Worm (Caenorhabditis elegans) whole organism, L4 larva: Measurements from ENCODE around the gene lbp-9.
A peak's percentile ranks its signal among the peaks of the same experiment; 100 is the strongest.

Experiments
- D1046.2 ChIP-seq: fragments of 200-800 bp; sonication (Bioruptor generic); IDR thresholded peaks from 2 replicates; pipeline ENCODE4 v1.3.6; 2022; ENCODE audit warnings: missing genetic modification characterization, missing compliant biosample characterization
- F10B5.3 ChIP-seq: sonication (generic microtip); optimal IDR thresholded peaks from 2 replicates; lab custom pipeline; 2016; ENCODE audit warnings: mild to moderate bottlenecking, missing genetic modification characterization, missing compliant biosample characterization
- F26F4.8 ChIP-seq: fragments of 200-800 bp; sonication (Bioruptor generic); conservative IDR thresholded peaks from 2 replicates; pipeline ENCODE4 v1.3.6; 2022; ENCODE audit warnings: missing genetic modification characterization, missing compliant biosample characterization
- F49E8.2 ChIP-seq: sonication (generic microtip); optimal IDR thresholded peaks from 2 replicates; lab custom pipeline; 2016; ENCODE audit warnings: missing compliant biosample characterization, mild to moderate bottlenecking, missing genetic modification characterization, borderline replicate concordance
- R02D3.7 ChIP-seq: fragments of 150-350 bp; sonication (generic microtip); optimal IDR thresholded peaks from 3 replicates; lab custom pipeline; 2014; ENCODE audit warnings: missing biosample characterization, missing genetic modification characterization
- T20F7.1 ChIP-seq: fragments of 200-800 bp; sonication (Bioruptor generic); optimal IDR thresholded peaks from 2 replicates; lab custom pipeline; 2018; ENCODE audit warnings: mild to moderate bottlenecking, missing genetic modification characterization, missing compliant biosample characterization
- Y105C5A.15 ChIP-seq: fragments of 200-800 bp; sonication (Bioruptor generic); IDR thresholded peaks from 2 replicates; pipeline ENCODE4 v1.3.6; 2022; ENCODE audit warnings: missing genetic modification characterization, missing compliant biosample characterization
- Y75B8A.6 ChIP-seq: fragments of 200-800 bp; sonication (Bioruptor generic); IDR thresholded peaks from 2 replicates; pipeline ENCODE4 v1.3.6; 2022; ENCODE audit warnings: missing genetic modification reagents, missing genetic modification characterization, missing compliant biosample characterization
- aha-1 ChIP-seq: fragments of 150-350 bp; peaks from one replicate; lab custom pipeline; 2014; ENCODE audit warnings: missing biosample characterization, missing genetic modification characterization
- aly-2 ChIP-seq: sonication (generic microtip); optimal IDR thresholded peaks from 2 replicates; lab custom pipeline; 2018; ENCODE audit warnings: missing biosample characterization, missing genetic modification characterization
- ceh-28 ChIP-seq: fragments of 150-350 bp; optimal IDR thresholded peaks from 2 replicates; lab custom pipeline; 2014; ENCODE audit warnings: missing biosample characterization, missing genetic modification reagents, missing genetic modification characterization
- ceh-44 ChIP-seq: fragments of 200-800 bp; sonication (Bioruptor generic); IDR thresholded peaks from 2 replicates; pipeline ENCODE4 v1.3.6; 2022; ENCODE audit warnings: missing genetic modification reagents, missing genetic modification characterization, missing compliant biosample characterization
- ceh-62 ChIP-seq: sonication (generic microtip); optimal IDR thresholded peaks from 2 replicates; lab custom pipeline; 2017; ENCODE audit warnings: missing biosample characterization, missing genetic modification characterization
- ceh-82 ChIP-seq: sonication (generic microtip); optimal IDR thresholded peaks from 2 replicates; lab custom pipeline; 2017; ENCODE audit warnings: missing biosample characterization, missing genetic modification characterization
- ces-1 ChIP-seq: fragments of 150-350 bp; sonication (generic microtip); optimal IDR thresholded peaks from 4 replicates; lab custom pipeline; 2014; ENCODE audit warnings: missing biosample characterization, missing genetic modification reagents, missing genetic modification characterization
- cey-2 ChIP-seq: sonication (generic microtip); optimal IDR thresholded peaks from 3 replicates; lab custom pipeline; 2017; ENCODE audit warnings: missing genetic modification characterization, mild to moderate bottlenecking, missing compliant biosample characterization, antibody characterized with exemption, borderline replicate concordance; ENCODE audit not compliant: insufficient read depth
- daf-12 ChIP-seq: fragments of 150-350 bp; optimal IDR thresholded peaks from 2 replicates; lab custom pipeline; 2014; ENCODE audit warnings: missing biosample characterization, missing genetic modification reagents, missing genetic modification characterization
- daf-16 ChIP-seq, 3 experiments: sonication (generic microtip); optimal IDR thresholded peaks; 2 replicates each; lab custom pipeline; 2016 to 2017; ENCODE audit warnings: missing genetic modification characterization in 3 of 3, missing genetic modification reagents in 3 of 3, mild to moderate bottlenecking in 2 of 3, missing compliant biosample characterization in 2 of 3, missing biosample characterization in 1 of 3, moderate library complexity in 1 of 3
- dmd-8 ChIP-seq: fragments of 200-800 bp; sonication (Bioruptor generic); IDR thresholded peaks from 2 replicates; pipeline ENCODE4 v1.3.6; 2022; ENCODE audit warnings: missing genetic modification characterization, missing compliant biosample characterization
- duxl-1 ChIP-seq: sonication (generic microtip); optimal IDR thresholded peaks from 2 replicates; lab custom pipeline; 2016; ENCODE audit warnings: mild to moderate bottlenecking, missing genetic modification characterization, moderate library complexity, missing compliant biosample characterization; ENCODE audit not compliant: poor library complexity
- dve-1 ChIP-seq: sonication (generic microtip); optimal IDR thresholded peaks from 2 replicates; lab custom pipeline; 2017; ENCODE audit warnings: antibody characterized with exemption, mild to moderate bottlenecking, missing genetic modification characterization, missing compliant biosample characterization; ENCODE audit not compliant: insufficient read depth
- egl-43 ChIP-seq: fragments of 200-800 bp; sonication (Bioruptor generic); IDR thresholded peaks from 2 replicates; pipeline ENCODE4 v1.3.6; 2022; ENCODE audit warnings: missing genetic modification reagents, missing genetic modification characterization, missing compliant biosample characterization
- gei-8 ChIP-seq: fragments of 200-800 bp; sonication (Bioruptor generic); optimal IDR thresholded peaks from 2 replicates; lab custom pipeline; 2018; ENCODE audit warnings: mild to moderate bottlenecking, missing genetic modification characterization, missing compliant biosample characterization
- hlh-11 ChIP-seq: fragments of 200-800 bp; sonication (Bioruptor generic); optimal IDR thresholded peaks from 2 replicates; lab custom pipeline; 2018; ENCODE audit warnings: mild to moderate bottlenecking, missing genetic modification characterization, missing compliant biosample characterization
- lin-1 ChIP-seq: fragments of 200-800 bp; sonication (Bioruptor generic); IDR thresholded peaks from 2 replicates; pipeline ENCODE4 v1.3.6; 2022; ENCODE audit warnings: missing genetic modification reagents, missing genetic modification characterization, missing compliant biosample characterization
- lin-15B ChIP-seq: fragments of 150-350 bp; sonication (generic microtip); optimal IDR thresholded peaks from 3 replicates; lab custom pipeline; 2014; ENCODE audit warnings: missing biosample characterization, missing genetic modification characterization
- lin-29 ChIP-seq: fragments of 200-800 bp; sonication (Bioruptor generic); IDR thresholded peaks from 2 replicates; pipeline ENCODE4 v1.3.6; 2022; ENCODE audit warnings: missing genetic modification reagents, missing genetic modification characterization, missing compliant biosample characterization
- lin-38 ChIP-seq: fragments of 200-800 bp; sonication (Bioruptor generic); IDR thresholded peaks from 2 replicates; pipeline ENCODE4 v1.3.6; 2022; ENCODE audit warnings: missing genetic modification reagents, missing genetic modification characterization, missing compliant biosample characterization
- lsy-2 ChIP-seq, 2 experiments: fragments of 150-350 bp in 1 of 2; sonication (generic microtip) in 1 of 2; optimal IDR thresholded peaks; 2 replicates each; lab custom pipeline; 2014 to 2017; ENCODE audit warnings: missing biosample characterization in 2 of 2, missing genetic modification characterization in 2 of 2
- mdt-29 ChIP-seq: fragments of 200-800 bp; sonication (Bioruptor generic); IDR thresholded peaks from 2 replicates; pipeline ENCODE4 v1.3.6; 2022; ENCODE audit warnings: missing genetic modification reagents, missing genetic modification characterization, missing compliant biosample characterization
- mep-1 ChIP-seq: fragments of 150-350 bp; sonication (generic microtip); optimal IDR thresholded peaks from 3 replicates; lab custom pipeline; 2014; ENCODE audit warnings: missing biosample characterization, missing genetic modification characterization
- nhr-11 ChIP-seq: fragments of 150-350 bp; optimal IDR thresholded peaks from 2 replicates; lab custom pipeline; 2014; ENCODE audit warnings: missing biosample characterization, missing genetic modification characterization
- nhr-111 ChIP-seq: fragments of 200-800 bp; sonication (Bioruptor generic); optimal IDR thresholded peaks from 2 replicates; lab custom pipeline; 2018; ENCODE audit warnings: mild to moderate bottlenecking, missing genetic modification characterization, missing compliant biosample characterization
- nhr-237 ChIP-seq: sonication (generic microtip); optimal IDR thresholded peaks from 2 replicates; lab custom pipeline; 2017; ENCODE audit warnings: missing biosample characterization, missing genetic modification characterization
- nhr-42 ChIP-seq: fragments of 200-800 bp; sonication (Bioruptor generic); IDR thresholded peaks from 2 replicates; pipeline ENCODE4 v1.3.6; 2022; ENCODE audit warnings: missing genetic modification characterization, missing compliant biosample characterization
- nhr-6 ChIP-seq: fragments of 150-350 bp; optimal IDR thresholded peaks from 2 replicates; lab custom pipeline; 2014; ENCODE audit warnings: missing biosample characterization, missing genetic modification characterization
- nhr-77 ChIP-seq: fragments of 150-350 bp; optimal IDR thresholded peaks from 2 replicates; lab custom pipeline; 2014; ENCODE audit warnings: missing biosample characterization, missing genetic modification characterization
- php-3 ChIP-seq: fragments of 200-800 bp; sonication (Bioruptor generic); IDR thresholded peaks from 2 replicates; pipeline ENCODE4 v1.3.6; 2022; ENCODE audit warnings: missing genetic modification reagents, missing genetic modification characterization, missing compliant biosample characterization
- pqm-1 ChIP-seq: sonication (generic microtip); optimal IDR thresholded peaks from 2 replicates; lab custom pipeline; 2017; ENCODE audit warnings: missing biosample characterization, missing genetic modification characterization
- rbr-2 ChIP-seq: sonication (generic microtip); optimal IDR thresholded peaks from 2 replicates; lab custom pipeline; 2016; ENCODE audit warnings: missing genotype, missing genetic modification characterization, missing compliant biosample characterization
- saeg-2 ChIP-seq: fragments of 200-800 bp; sonication (Bioruptor generic); IDR thresholded peaks from 2 replicates; pipeline ENCODE4 v1.3.6; 2022; ENCODE audit warnings: missing genetic modification reagents, missing genetic modification characterization, missing compliant biosample characterization
- set-16 ChIP-seq: fragments of 200-800 bp; sonication (Bioruptor generic); IDR thresholded peaks from 2 replicates; pipeline ENCODE4 v1.3.6; 2022; ENCODE audit warnings: missing genetic modification reagents, missing genetic modification characterization, missing compliant biosample characterization
- unc-130 ChIP-seq: sonication (generic microtip); optimal IDR thresholded peaks from 2 replicates; lab custom pipeline; 2016; ENCODE audit warnings: missing genetic modification reagents, missing genetic modification characterization, missing compliant biosample characterization
- zag-1 ChIP-seq: fragments of 150-350 bp; optimal IDR thresholded peaks from 2 replicates; lab custom pipeline; 2014; ENCODE audit warnings: missing biosample characterization, missing genetic modification characterization
- zfp-3 ChIP-seq: fragments of 200-800 bp; sonication (Bioruptor generic); conservative IDR thresholded peaks from 2 replicates; pipeline ENCODE4 v1.3.6; 2022; ENCODE audit warnings: missing genetic modification reagents, missing genetic modification characterization, missing compliant biosample characterization
- ztf-7 ChIP-seq: fragments of 150-350 bp; optimal IDR thresholded peaks from 2 replicates; lab custom pipeline; 2014; ENCODE audit warnings: missing biosample characterization, missing genetic modification characterization

lbp-9 gene

DNA sequence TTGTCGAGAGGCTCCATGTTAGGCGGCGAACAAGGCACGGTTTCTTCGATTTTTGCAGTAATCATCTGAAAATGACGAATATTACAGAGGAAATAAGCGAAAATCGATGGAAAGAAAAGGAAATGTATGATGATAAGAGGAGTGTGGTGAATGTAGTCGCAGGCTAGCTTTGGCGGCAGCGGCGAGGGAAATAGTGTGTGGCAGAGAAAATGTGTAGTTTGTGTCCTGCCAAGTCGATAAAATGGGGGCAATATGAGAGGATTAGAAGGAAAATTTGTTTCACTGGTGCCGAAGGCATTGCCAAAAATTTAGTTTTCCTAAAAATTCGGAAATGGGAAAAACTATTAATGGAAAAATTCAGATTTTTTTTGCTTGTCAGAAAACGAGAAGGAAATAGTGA is 1.5 kb upstream of the lbp-9 start, which contains the start of gene nhr-86 (continued):
- TF ChIP-seq cey-2 (tag; lab: Kevin White, UChicago) = no peak
- no peak for TF ChIP-seq nhr-237 (tag; lab: Kevin White, UChicago)
- no peak for TF ChIP-seq unc-130 (GFP tag; lab: Kevin White, UChicago)
- no peak for TF ChIP-seq daf-16 (GFP tag; optimal IDR thresholded peaks at IDR 0.05; lab: Kevin White, UChicago)
- TF ChIP-seq daf-16 (tag; optimal IDR thresholded peaks at IDR 0.05; lab: Kevin White, UChicago) = peak; percentile 7
- TF ChIP-seq ceh-82 (tag; lab: Kevin White, UChicago) = no peak
- TF ChIP-seq gei-8 (GFP tag; lab: Kevin White, UChicago) = no peak
- no peak for TF ChIP-seq saeg-2 (GFP tag; lab: Robert Waterston, UW)
- no peak for TF ChIP-seq F10B5.3 (tag; lab: Kevin White, UChicago)
- TF ChIP-seq ces-1 (GFP tag; lab: Kevin White, UChicago) = no peak
- no peak for TF ChIP-seq mdt-29
- no peak for TF ChIP-seq egl-43
- no peak for TF ChIP-seq Y105C5A.15
- peak; percentile 10 for TF ChIP-seq dve-1 (tag; lab: Kevin White, UChicago)
- TF ChIP-seq T20F7.1 (GFP tag; lab: Kevin White, UChicago) = no peak
- TF ChIP-seq mep-1 (tag; lab: Kevin White, UChicago) = peak; percentile 3
- no peak for TF ChIP-seq F26F4.8 (GFP tag; lab: Robert Waterston, UW)
- no peak for TF ChIP-seq ceh-62 (tag; lab: Kevin White, UChicago)
- TF ChIP-seq Y75B8A.6 = no peak

DNA sequence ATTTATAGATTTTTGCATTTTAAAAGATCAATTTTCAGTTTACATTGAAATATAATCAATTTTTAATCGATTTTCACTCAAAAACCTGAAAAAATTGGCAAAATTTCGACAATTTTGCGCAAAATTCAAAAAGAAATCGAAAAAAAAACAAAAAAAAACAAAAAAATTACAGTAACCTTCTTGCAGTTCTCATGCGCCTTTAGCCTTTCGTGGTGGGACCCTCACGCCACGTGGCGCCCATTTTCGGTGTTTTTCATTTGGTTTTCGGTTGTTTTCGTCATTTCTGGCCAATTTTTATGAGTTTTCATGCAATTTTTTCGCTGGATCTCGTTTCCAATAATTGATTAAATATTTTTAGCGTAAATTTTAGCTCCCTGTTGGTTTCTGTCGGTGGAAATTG is 830 bp upstream of the lbp-9 start:
- TF ChIP-seq lin-38 (GFP tag; lab: Robert Waterston, UW) (peak; percentile 31; the same call in 1 of the 2 replicates), Y75B8A.6 (no peak), R02D3.7 (no peak), ztf-7 (tag; lab: Kevin White, UChicago) (no peak), unc-130 (GFP tag; lab: Kevin White, UChicago) (peak; percentile 58), pqm-1 (tag; lab: Kevin White, UChicago) (no peak), lsy-2 (tag; optimal IDR thresholded peaks at IDR 0.05; lab: Kevin White, UChicago) (peak in 1 of 2 experiments; percentile 40), ceh-28 (no peak)

ce11 chrV:2068728-2069443 is 637 bp downstream of the lbp-9 start:
- TF ChIP-seq Y75B8A.6 (no peak), daf-12 (tag; lab: Kevin White, UChicago) (no peak), unc-130 (GFP tag; lab: Kevin White, UChicago) (no peak), dmd-8 (GFP tag; lab: Robert Waterston, UW) (0 out of 2 replicates have a peak, but pooled peaks have one; percentile 28), F26F4.8 (GFP tag; lab: Robert Waterston, UW) (no peak), mep-1 (tag; lab: Kevin White, UChicago) (no peak), ceh-44 (no peak), nhr-77 (tag; lab: Kevin White, UChicago) (no peak), duxl-1 (no peak), D1046.2 (GFP tag; lab: Robert Waterston, UW) (no peak), nhr-42 (GFP tag; lab: Robert Waterston, UW) (no peak), lin-29 (no peak), zfp-3 (no peak), set-16 (GFP tag; lab: Robert Waterston, UW) (peak; percentile 16; the same call in 1 of the 2 replicates), nhr-6 (tag; lab: Kevin White, UChicago) (no peak), rbr-2 (tag; lab: Kevin White, UChicago) (no peak), aly-2 (tag; lab: Kevin White, UChicago) (no peak), php-3 (GFP tag; lab: Robert Waterston, UW) (no peak), nhr-11 (tag; lab: Kevin White, UChicago) (no peak), lin-15B (no peak), F49E8.2 (peak; percentile 17), nhr-111 (GFP tag; lab: Kevin White, UChicago) (no peak), lin-1 (GFP tag; lab: Robert Waterston, UW) (no peak), R02D3.7 (no peak), aha-1 (tag; lab: Kevin White, UChicago) (peak; percentile 67), ces-1 (GFP tag; lab: Kevin White, UChicago) (no peak), zag-1 (tag; lab: Kevin White, UChicago) (no peak), egl-43 (no peak), hlh-11 (tag; lab: Kevin White, UChicago) (no peak)
